Worm (Caenorhabditis elegans) whole organism, L2 larva: ENCODE results near the gene nspc-19.

Source experiments
- C34F6.9 ChIP-seq: fragments of 150-350 bp; optimal IDR thresholded peaks from 2 replicates; lab custom pipeline; 2014; ENCODE audit warnings: missing biosample characterization, missing genetic modification characterization
- F13H6.1 ChIP-seq: sonication (generic microtip); optimal IDR thresholded peaks from 2 replicates; lab custom pipeline; 2016; ENCODE audit warnings: missing genetic modification characterization, missing compliant biosample characterization
- R02D3.7 ChIP-seq: fragments of 150-350 bp; optimal IDR thresholded peaks from 2 replicates; lab custom pipeline; 2014; ENCODE audit warnings: missing biosample characterization, missing genetic modification characterization
- Y55F3AM.14 ChIP-seq: fragments of 200-800 bp; sonication (Bioruptor generic); optimal IDR thresholded peaks from 2 replicates; lab custom pipeline; 2018; ENCODE audit warnings: mild to moderate bottlenecking, missing genetic modification characterization, missing compliant biosample characterization
- ZK546.5 ChIP-seq: sonication (generic microtip); optimal IDR thresholded peaks from 2 replicates; lab custom pipeline; 2017; ENCODE audit warnings: missing biosample characterization, missing genetic modification characterization
- alr-1 ChIP-seq: fragments of 150-350 bp; optimal IDR thresholded peaks from 2 replicates; lab custom pipeline; 2014; ENCODE audit warnings: missing biosample characterization, missing genetic modification characterization
- ama-1 ChIP-seq: fragments of 150-350 bp; optimal IDR thresholded peaks from 2 replicates; lab custom pipeline; 2018; ENCODE audit warnings: inconsistent platforms
- blmp-1 ChIP-seq: sonication (generic microtip); optimal IDR thresholded peaks from 2 replicates; lab custom pipeline; 2017; ENCODE audit warnings: missing genetic modification characterization, mild to moderate bottlenecking, missing compliant biosample characterization, antibody characterized with exemption, moderate library complexity; ENCODE audit not compliant: insufficient read depth
- ceh-16 ChIP-seq: fragments of 150-350 bp; optimal IDR thresholded peaks from 2 replicates; lab custom pipeline; 2014; ENCODE audit warnings: missing biosample characterization, missing genetic modification characterization
- ceh-82 ChIP-seq: fragments of 150-350 bp; optimal IDR thresholded peaks from 2 replicates; lab custom pipeline; 2014; ENCODE audit warnings: missing biosample characterization, missing genetic modification characterization
- crh-2 ChIP-seq: sonication (generic microtip); optimal IDR thresholded peaks from 2 replicates; lab custom pipeline; 2017; ENCODE audit warnings: missing biosample characterization, missing genetic modification characterization
- dmd-4 ChIP-seq: sonication (generic microtip); optimal IDR thresholded peaks from 2 replicates; lab custom pipeline; 2017; ENCODE audit warnings: missing biosample characterization, missing genetic modification characterization
- egl-27 ChIP-seq: sonication (generic microtip); optimal IDR thresholded peaks from 3 replicates; lab custom pipeline; 2017; ENCODE audit warnings: missing biosample characterization, missing genetic modification reagents, missing genetic modification characterization
- elt-1 ChIP-seq: fragments of 150-350 bp; optimal IDR thresholded peaks from 2 replicates; lab custom pipeline; 2014; ENCODE audit warnings: missing biosample characterization, missing genetic modification characterization
- elt-3 ChIP-seq: sonication (generic microtip); optimal IDR thresholded peaks from 2 replicates; lab custom pipeline; 2017; ENCODE audit warnings: missing biosample characterization, missing genetic modification characterization
- gmeb-1 ChIP-seq: fragments of 150-350 bp; optimal IDR thresholded peaks from 2 replicates; lab custom pipeline; 2014; ENCODE audit warnings: missing biosample characterization, missing genetic modification characterization
- lin-11 ChIP-seq: fragments of 150-350 bp; sonication (generic microtip); optimal IDR thresholded peaks from 2 replicates; lab custom pipeline; 2014; ENCODE audit warnings: missing biosample characterization, missing genetic modification characterization, inconsistent platforms, mixed read lengths
- lin-39 ChIP-seq: fragments of 150-350 bp; optimal IDR thresholded peaks from 2 replicates; lab custom pipeline; 2014; ENCODE audit warnings: missing biosample characterization, missing genetic modification reagents, missing genetic modification characterization
- lsy-2 ChIP-seq, 2 experiments: fragments of 150-350 bp in 1 of 2; sonication (generic microtip) in 1 of 2; optimal IDR thresholded peaks; 2 replicates each; lab custom pipeline; 2014 to 2017; ENCODE audit warnings: missing biosample characterization in 2 of 2, missing genetic modification characterization in 2 of 2
- mab-5 ChIP-seq: fragments of 150-350 bp; optimal IDR thresholded peaks from 2 replicates; lab custom pipeline; 2014; ENCODE audit warnings: missing biosample characterization, missing genetic modification characterization
- mdl-1 ChIP-seq, 2 experiments: fragments of 150-350 bp in 1 of 2; sonication (generic microtip) in 1 of 2; optimal IDR thresholded peaks; 2 replicates each; lab custom pipeline; 2017; ENCODE audit warnings: missing biosample characterization in 2 of 2, missing genetic modification characterization in 2 of 2
- nhr-10 ChIP-seq: sonication (generic microtip); optimal IDR thresholded peaks from 2 replicates; lab custom pipeline; 2017; ENCODE audit warnings: missing biosample characterization, missing genetic modification characterization
- nhr-11 ChIP-seq: fragments of 150-350 bp; optimal IDR thresholded peaks from 2 replicates; lab custom pipeline; 2014; ENCODE audit warnings: missing biosample characterization, missing genetic modification characterization
- nhr-12 ChIP-seq: fragments of 150-350 bp; optimal IDR thresholded peaks from 2 replicates; lab custom pipeline; 2014; ENCODE audit warnings: missing biosample characterization, missing genetic modification characterization
- nhr-129 ChIP-seq: fragments of 150-350 bp; optimal IDR thresholded peaks from 2 replicates; lab custom pipeline; 2014; ENCODE audit warnings: missing biosample characterization, missing genetic modification characterization
- nhr-21 ChIP-seq: fragments of 150-350 bp; optimal IDR thresholded peaks from 2 replicates; lab custom pipeline; 2014; ENCODE audit warnings: missing biosample characterization, missing genetic modification characterization
- nhr-23 ChIP-seq: fragments of 150-350 bp; optimal IDR thresholded peaks from 2 replicates; lab custom pipeline; 2014; ENCODE audit warnings: missing biosample characterization, missing genetic modification reagents, missing genetic modification characterization
- nhr-25 ChIP-seq: fragments of 150-350 bp; sonication (generic microtip); optimal IDR thresholded peaks from 3 replicates; lab custom pipeline; 2014; ENCODE audit warnings: missing biosample characterization, missing genetic modification characterization
- nhr-6 ChIP-seq: fragments of 150-350 bp; optimal IDR thresholded peaks from 2 replicates; lab custom pipeline; 2014; ENCODE audit warnings: missing biosample characterization, missing genetic modification characterization
- peb-1 ChIP-seq: fragments of 150-350 bp; optimal IDR thresholded peaks from 2 replicates; lab custom pipeline; 2014; ENCODE audit warnings: missing biosample characterization, missing genetic modification characterization
- skn-1 ChIP-seq: sonication (generic microtip); optimal IDR thresholded peaks from 2 replicates; lab custom pipeline; 2017; ENCODE audit warnings: missing biosample characterization, missing genetic modification characterization
- sma-9 ChIP-seq, 2 experiments: fragments of 150-350 bp in 1 of 2; sonication (generic microtip) in 1 of 2; optimal IDR thresholded peaks; 2 replicates each; lab custom pipeline; 2014 to 2016; ENCODE audit warnings: missing genetic modification characterization in 2 of 2, mild to moderate bottlenecking in 1 of 2, missing biosample characterization in 1 of 2, missing compliant biosample characterization in 1 of 2, missing genetic modification reagents in 1 of 2, moderate library complexity in 1 of 2
- unc-39 ChIP-seq: fragments of 150-350 bp; optimal IDR thresholded peaks from 2 replicates; lab custom pipeline; 2014; ENCODE audit warnings: missing biosample characterization, missing genetic modification characterization
- unc-55 ChIP-seq: fragments of 150-350 bp; sonication (generic microtip); optimal IDR thresholded peaks from 3 replicates; lab custom pipeline; 2014; ENCODE audit warnings: missing biosample characterization, missing genetic modification reagents, missing genetic modification characterization
- zag-1 ChIP-seq: fragments of 150-350 bp; optimal IDR thresholded peaks from 2 replicates; lab custom pipeline; 2014; ENCODE audit warnings: missing biosample characterization, missing genetic modification characterization
- ztf-1 ChIP-seq: fragments of 200-800 bp; sonication (Bioruptor generic); conservative IDR thresholded peaks from 2 replicates; pipeline ENCODE4 v1.3.6; 2022; ENCODE audit warnings: missing genetic modification characterization, missing compliant biosample characterization
- ztf-11 ChIP-seq: sonication (generic microtip); optimal IDR thresholded peaks from 2 replicates; lab custom pipeline; 2017; ENCODE audit warnings: missing biosample characterization, missing genetic modification characterization
- ztf-4 ChIP-seq: fragments of 150-350 bp; optimal IDR thresholded peaks from 2 replicates; lab custom pipeline; 2014; ENCODE audit warnings: missing biosample characterization, missing genetic modification characterization

Gene nspc-19

DNA sequence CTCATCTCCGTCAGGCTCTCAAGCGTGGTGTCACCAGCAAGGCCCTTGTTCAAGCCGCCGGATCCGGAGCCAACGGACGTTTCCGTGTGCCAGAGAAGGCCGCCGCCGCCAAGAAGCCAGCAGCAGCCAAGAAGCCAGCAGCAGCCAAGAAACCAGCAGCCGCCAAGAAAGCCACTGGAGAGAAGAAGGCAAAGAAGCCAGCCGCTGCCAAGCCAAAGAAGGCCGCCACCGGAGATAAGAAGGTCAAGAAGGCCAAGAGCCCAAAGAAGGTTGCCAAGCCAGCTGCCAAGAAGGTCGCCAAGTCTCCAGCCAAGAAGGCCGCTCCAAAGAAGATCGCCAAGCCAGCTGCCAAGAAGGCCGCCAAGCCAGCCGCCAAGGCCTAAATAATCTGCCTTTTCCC lies 38.0 kb upstream of the nspc-19 start:
- TF ChIP-seq crh-2 (tag; lab: Kevin White, UChicago) (no peak), Y55F3AM.14 (GFP tag; lab: Kevin White, UChicago) (no peak)

DNA sequence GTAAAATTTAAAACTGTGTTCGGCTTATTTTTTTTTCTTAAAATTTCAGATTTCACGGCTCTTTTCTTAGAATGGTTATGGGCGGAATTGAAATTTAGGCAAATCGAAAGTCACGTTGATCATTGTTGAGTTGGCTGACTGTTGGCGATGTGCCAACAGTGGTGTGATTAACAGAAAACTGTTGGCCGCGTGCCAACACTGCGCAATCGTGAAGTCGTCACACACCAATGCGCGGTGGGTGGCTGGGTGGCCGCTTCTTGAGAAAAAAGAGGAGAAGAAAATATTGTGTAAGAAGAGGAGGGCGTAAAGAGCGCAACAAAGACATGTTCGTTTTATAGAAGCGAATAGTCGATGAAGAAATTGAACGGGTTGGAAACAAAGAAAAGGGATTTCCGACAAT lies 37.4 kb upstream of the nspc-19 start:
- TF ChIP-seq elt-3 (tag; lab: Kevin White, UChicago), result no peak
- peak; percentile 64 for TF ChIP-seq nhr-25 (tag; lab: Kevin White, UChicago)
- TF ChIP-seq nhr-6 (tag; lab: Kevin White, UChicago), result no peak
- TF ChIP-seq nhr-21, result no peak
- no peak for TF ChIP-seq lin-11 (tag; lab: Kevin White, UChicago)
- no peak for TF ChIP-seq unc-55 (GFP tag; lab: Kevin White, UChicago)
- TF ChIP-seq ceh-16 (tag; lab: Kevin White, UChicago), result peak; percentile 61
- no peak for TF ChIP-seq blmp-1 (tag; lab: Kevin White, UChicago)

DNA sequence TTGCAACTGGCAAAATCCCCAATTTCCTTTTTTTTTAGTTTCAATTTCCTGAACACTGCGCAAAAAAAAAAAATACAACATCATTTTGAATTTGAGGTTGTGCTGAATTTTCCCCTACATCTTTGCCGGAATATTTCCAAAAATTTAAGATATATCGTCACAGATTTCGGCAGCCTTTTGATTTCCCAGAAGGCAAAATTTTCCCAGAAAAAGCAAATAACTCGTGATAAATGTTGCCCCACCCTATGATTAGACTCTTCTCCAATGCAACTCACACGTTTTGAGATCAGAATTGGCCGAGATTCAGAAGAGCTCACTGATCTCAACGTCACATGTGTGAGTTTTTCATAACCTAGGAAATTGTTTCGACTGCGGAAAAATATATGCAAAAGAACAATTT lies 36.1 kb upstream of the nspc-19 start:
- no peak for TF ChIP-seq nhr-23
- no peak for TF ChIP-seq unc-39 (tag; lab: Kevin White, UChicago)
- no peak for TF ChIP-seq peb-1 (tag; lab: Kevin White, UChicago)
- no peak for TF ChIP-seq nhr-10 (tag; lab: Kevin White, UChicago)
- no peak for TF ChIP-seq ZK546.5 (tag; lab: Kevin White, UChicago)
- TF ChIP-seq R02D3.7 (tag; lab: Kevin White, UChicago), result no peak
- TF ChIP-seq elt-3 (tag; lab: Kevin White, UChicago), result no peak
- TF ChIP-seq Y55F3AM.14 (GFP tag; lab: Kevin White, UChicago), result no peak
- TF ChIP-seq ztf-1 (GFP tag; lab: Robert Waterston, UW), result no peak
- no peak for TF ChIP-seq nhr-6 (tag; lab: Kevin White, UChicago)
- no peak for TF ChIP-seq egl-27 (tag; lab: Kevin White, UChicago)
- no peak for TF ChIP-seq mdl-1 (tag; optimal IDR thresholded peaks at IDR 0.05; lab: Kevin White, UChicago)
- no peak for TF ChIP-seq C34F6.9 (tag; lab: Kevin White, UChicago)
- TF ChIP-seq crh-2 (tag; lab: Kevin White, UChicago), result no peak
- TF ChIP-seq ztf-11 (tag; lab: Kevin White, UChicago), result no peak
- TF ChIP-seq ceh-82, result no peak
- TF ChIP-seq F13H6.1 (tag; lab: Kevin White, UChicago), result no peak
- no peak for TF ChIP-seq lin-39 (tag; lab: Kevin White, UChicago)
- TF ChIP-seq nhr-12 (tag; lab: Kevin White, UChicago), result no peak

DNA sequence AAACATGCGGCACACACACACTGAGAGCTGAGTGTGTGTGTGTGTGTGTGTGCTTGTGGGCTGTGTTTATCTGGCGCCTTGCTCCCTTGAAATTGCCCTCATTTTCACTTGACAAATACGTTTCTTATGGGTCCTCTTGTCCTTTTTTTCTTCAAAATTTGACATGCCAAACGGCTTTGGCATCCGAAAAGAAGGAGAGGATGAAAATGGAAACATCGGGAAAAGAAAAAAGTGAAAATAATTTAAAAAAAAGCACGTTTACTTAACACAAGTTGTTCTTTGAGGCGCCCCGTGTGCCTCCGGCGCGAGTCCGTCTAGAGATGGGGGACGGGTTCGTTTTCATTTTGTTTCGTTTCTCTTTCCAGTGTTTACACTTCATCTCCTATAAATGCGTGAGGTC lies 33.4 kb upstream of the nspc-19 start:
- no peak for TF ChIP-seq dmd-4 (tag; lab: Kevin White, UChicago)
- TF ChIP-seq mab-5 (tag; lab: Kevin White, UChicago), result no peak
- TF ChIP-seq nhr-129, result peak; percentile 15
- no peak for TF ChIP-seq ztf-11 (tag; lab: Kevin White, UChicago)
- TF ChIP-seq peb-1 (tag; lab: Kevin White, UChicago), result no peak
- no peak for TF ChIP-seq mdl-1 (tag; optimal IDR thresholded peaks at IDR 0.05; lab: Kevin White, UChicago)
- TF ChIP-seq gmeb-1 (tag; lab: Kevin White, UChicago), result no peak
- no peak for TF ChIP-seq unc-55 (GFP tag; lab: Kevin White, UChicago)
- TF ChIP-seq ama-1 (lab: Kevin White, UChicago), result no peak
- TF ChIP-seq nhr-11 (tag; lab: Kevin White, UChicago), result no peak
- no peak for TF ChIP-seq lin-11 (tag; lab: Kevin White, UChicago)
- TF ChIP-seq ceh-82, result no peak
- TF ChIP-seq C34F6.9 (tag; lab: Kevin White, UChicago), result peak; percentile 7
- TF ChIP-seq nhr-12 (tag; lab: Kevin White, UChicago), result no peak
- TF ChIP-seq ztf-4, result no peak
- no peak for TF ChIP-seq elt-1 (tag; lab: Kevin White, UChicago)
- no peak for TF ChIP-seq ZK546.5 (tag; lab: Kevin White, UChicago)

DNA sequence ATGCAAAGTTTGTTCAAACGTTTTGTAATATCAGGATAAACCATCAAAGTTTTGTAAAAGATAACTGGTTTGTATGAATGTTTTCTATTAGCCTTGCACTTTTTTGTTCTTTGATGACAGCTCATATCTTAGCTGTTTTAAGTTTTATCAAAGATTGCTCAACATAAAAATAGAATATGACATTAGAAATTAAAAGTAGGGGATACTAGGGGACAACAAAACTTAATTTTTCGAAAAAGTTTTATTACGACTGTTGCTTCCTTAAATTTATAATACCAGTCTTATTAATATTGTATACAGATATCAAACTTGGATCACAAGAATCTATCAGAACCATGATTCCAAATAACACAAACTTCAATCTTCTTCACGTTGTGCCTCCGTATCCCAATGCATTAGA lies 32.7 kb upstream of the nspc-19 start, which contains the start of gene ztf-14:
Gene ztf-14, plus strand, starts transcription at position 301 of the 400 bp plus-strand sequence.
- no peak for TF ChIP-seq Y55F3AM.14 (GFP tag; lab: Kevin White, UChicago)
- TF ChIP-seq dmd-4 (tag; lab: Kevin White, UChicago), result no peak
- TF ChIP-seq alr-1 (tag; lab: Kevin White, UChicago), result no peak
- TF ChIP-seq ceh-82, result no peak
- no peak for TF ChIP-seq skn-1 (tag; lab: Kevin White, UChicago)
- no peak for TF ChIP-seq zag-1 (tag; lab: Kevin White, UChicago)
- TF ChIP-seq unc-55 (GFP tag; lab: Kevin White, UChicago), result no peak
- TF ChIP-seq ztf-4, result no peak
- TF ChIP-seq crh-2 (tag; lab: Kevin White, UChicago), result no peak
- no peak for TF ChIP-seq sma-9 (GFP tag; optimal IDR thresholded peaks at IDR 0.05; lab: Kevin White, UChicago)
- TF ChIP-seq sma-9 (tag; optimal IDR thresholded peaks at IDR 0.05; lab: Kevin White, UChicago), result no peak
- no peak for TF ChIP-seq lsy-2 (tag; optimal IDR thresholded peaks at IDR 0.05; lab: Kevin White, UChicago)
- TF ChIP-seq nhr-129, result no peak
- TF ChIP-seq nhr-12 (tag; lab: Kevin White, UChicago), result no peak
- TF ChIP-seq, all 48 proteins: peak for 0
